Worm (Caenorhabditis elegans) whole organism, late embryonic: Measurements from ENCODE around the gene K08D8.12.

Source experiments
- C38D4.7 ChIP-seq: fragments of 200-800 bp; sonication (Bioruptor generic); optimal IDR thresholded peaks from 2 replicates; lab custom pipeline; 2018; ENCODE audit warnings: mild to moderate bottlenecking, missing genetic modification characterization, moderate library complexity, missing compliant biosample characterization
- F13H6.1 ChIP-seq: sonication (generic microtip); optimal IDR thresholded peaks from 2 replicates; lab custom pipeline; 2016; ENCODE audit warnings: missing genetic modification characterization, missing compliant biosample characterization
- K02D7.2 ChIP-seq: sonication (generic microtip); optimal IDR thresholded peaks from 2 replicates; lab custom pipeline; 2017; ENCODE audit warnings: mild to moderate bottlenecking, missing genetic modification characterization, missing compliant biosample characterization
- K09A11.1 ChIP-seq: sonication (generic microtip); optimal IDR thresholded peaks from 2 replicates; lab custom pipeline; 2017; ENCODE audit warnings: antibody characterized with exemption, mild to moderate bottlenecking, missing genetic modification characterization, missing compliant biosample characterization; ENCODE audit not compliant: insufficient read depth
- T23F11.4 ChIP-seq: fragments of 200-800 bp; sonication (Bioruptor generic); optimal IDR thresholded peaks from 2 replicates; lab custom pipeline; 2018; ENCODE audit warnings: mild to moderate bottlenecking, missing genetic modification characterization, missing compliant biosample characterization
- Y22D7AL.16 ChIP-seq: sonication (generic microtip); optimal IDR thresholded peaks from 2 replicates; lab custom pipeline; 2016; ENCODE audit warnings: missing genetic modification characterization, missing compliant biosample characterization
- ahr-1 ChIP-seq: sonication (generic microtip); optimal IDR thresholded peaks from 2 replicates; lab custom pipeline; 2016; ENCODE audit warnings: missing genetic modification characterization, missing compliant biosample characterization
- ama-1 ChIP-seq: fragments of 150-350 bp; optimal IDR thresholded peaks from 2 replicates; lab custom pipeline; 2014
- ceh-14 ChIP-seq: sonication (generic microtip); optimal IDR thresholded peaks from 2 replicates; lab custom pipeline; 2016; ENCODE audit warnings: missing genotype, missing genetic modification characterization, missing compliant biosample characterization
- ceh-18 ChIP-seq: sonication (generic microtip); optimal IDR thresholded peaks from 2 replicates; lab custom pipeline; 2016; ENCODE audit warnings: missing genetic modification characterization, missing compliant biosample characterization
- ceh-24 ChIP-seq: sonication (generic microtip); optimal IDR thresholded peaks from 2 replicates; lab custom pipeline; 2016; ENCODE audit warnings: mild to moderate bottlenecking, missing genetic modification characterization, missing compliant biosample characterization
- ceh-30 ChIP-seq: fragments of 150-350 bp; optimal IDR thresholded peaks from 2 replicates; lab custom pipeline; 2014; ENCODE audit warnings: missing biosample characterization, missing genetic modification characterization
- ceh-31 ChIP-seq: sonication (generic microtip); optimal IDR thresholded peaks from 2 replicates; lab custom pipeline; 2016; ENCODE audit warnings: missing genetic modification characterization, missing compliant biosample characterization
- ceh-48 ChIP-seq: sonication (generic microtip); optimal IDR thresholded peaks from 2 replicates; lab custom pipeline; 2016; ENCODE audit warnings: missing genetic modification characterization, inconsistent platforms, missing compliant biosample characterization
- ceh-6 ChIP-seq: fragments of 200-800 bp; sonication (Bioruptor generic); optimal IDR thresholded peaks from 2 replicates; lab custom pipeline; 2018; ENCODE audit warnings: mild to moderate bottlenecking, missing genetic modification characterization, missing compliant biosample characterization
- ceh-9 ChIP-seq: sonication (generic microtip); optimal IDR thresholded peaks from 2 replicates; lab custom pipeline; 2016; ENCODE audit warnings: mild to moderate bottlenecking, missing genetic modification characterization, inconsistent platforms, missing compliant biosample characterization
- dmd-4 ChIP-seq: sonication (generic microtip); optimal IDR thresholded peaks from 2 replicates; lab custom pipeline; 2016; ENCODE audit warnings: borderline replicate concordance, missing genetic modification characterization, missing compliant biosample characterization
- dve-1 ChIP-seq: sonication (generic microtip); optimal IDR thresholded peaks from 2 replicates; lab custom pipeline; 2017; ENCODE audit warnings: antibody characterized with exemption, mild to moderate bottlenecking, missing genetic modification characterization, missing compliant biosample characterization
- elt-2 ChIP-seq: sonication (generic microtip); optimal IDR thresholded peaks from 2 replicates; lab custom pipeline; 2016; ENCODE audit warnings: missing genetic modification reagents, missing genetic modification characterization, missing compliant biosample characterization
- ets-4 ChIP-seq: sonication (generic microtip); optimal IDR thresholded peaks from 2 replicates; lab custom pipeline; 2016; ENCODE audit warnings: missing genetic modification characterization, missing compliant biosample characterization
- eyg-1 ChIP-seq: sonication (generic microtip); optimal IDR thresholded peaks from 2 replicates; lab custom pipeline; 2016; ENCODE audit warnings: missing genotype, missing genetic modification characterization, missing compliant biosample characterization
- fax-1 ChIP-seq: sonication (generic microtip); optimal IDR thresholded peaks from 2 replicates; lab custom pipeline; 2016; ENCODE audit warnings: missing genotype, missing genetic modification characterization, missing compliant biosample characterization
- fkh-10 ChIP-seq: fragments of 150-350 bp; optimal IDR thresholded peaks from 2 replicates; lab custom pipeline; 2014; ENCODE audit warnings: missing biosample characterization, missing genetic modification reagents, missing genetic modification characterization
- fkh-6 ChIP-seq: sonication (generic microtip); optimal IDR thresholded peaks from 2 replicates; lab custom pipeline; 2016; ENCODE audit warnings: missing genetic modification characterization, missing compliant biosample characterization
- hlh-8 ChIP-seq: sonication (generic microtip); optimal IDR thresholded peaks from 2 replicates; lab custom pipeline; 2016; ENCODE audit warnings: missing genotype, missing genetic modification characterization, missing compliant biosample characterization
- lin-11 ChIP-seq: fragments of 200-800 bp; sonication (Bioruptor generic); optimal IDR thresholded peaks from 2 replicates; lab custom pipeline; 2018; ENCODE audit warnings: mild to moderate bottlenecking, missing genetic modification characterization, missing compliant biosample characterization
- madf-2 ChIP-seq: sonication (generic microtip); optimal IDR thresholded peaks from 2 replicates; lab custom pipeline; 2017; ENCODE audit warnings: missing genetic modification characterization, missing compliant biosample characterization
- mec-3 ChIP-seq: sonication (generic microtip); optimal IDR thresholded peaks from 2 replicates; lab custom pipeline; 2016; ENCODE audit warnings: borderline replicate concordance, missing genetic modification characterization, missing compliant biosample characterization
- nfya-1 ChIP-seq: sonication (generic microtip); optimal IDR thresholded peaks from 2 replicates; lab custom pipeline; 2017; ENCODE audit warnings: missing genetic modification characterization, mild to moderate bottlenecking, missing compliant biosample characterization, antibody characterized with exemption, moderate library complexity
- nhr-11 ChIP-seq: fragments of 150-350 bp; optimal IDR thresholded peaks from 2 replicates; lab custom pipeline; 2014; ENCODE audit warnings: missing biosample characterization, missing genetic modification characterization
- nhr-232 ChIP-seq: sonication (generic microtip); optimal IDR thresholded peaks from 2 replicates; lab custom pipeline; 2016; ENCODE audit warnings: missing genetic modification characterization, missing compliant biosample characterization
- npax-4 ChIP-seq: sonication (generic microtip); optimal IDR thresholded peaks from 2 replicates; lab custom pipeline; 2016; ENCODE audit warnings: missing genetic modification characterization, missing compliant biosample characterization
- pag-3 ChIP-seq: sonication (generic microtip); optimal IDR thresholded peaks from 2 replicates; lab custom pipeline; 2016; ENCODE audit warnings: missing compliant biosample characterization, missing genetic modification characterization, borderline replicate concordance
- pha-2 ChIP-seq: sonication (generic microtip); optimal IDR thresholded peaks from 2 replicates; lab custom pipeline; 2017; ENCODE audit warnings: mild to moderate bottlenecking, missing genetic modification characterization, missing compliant biosample characterization
- pha-4 ChIP-seq: fragments of 150-350 bp; optimal IDR thresholded peaks from 2 replicates; lab custom pipeline; 2018; ENCODE audit warnings: missing biosample characterization, missing genetic modification reagents, missing genetic modification characterization
- pqm-1 ChIP-seq: sonication (generic microtip); optimal IDR thresholded peaks from 2 replicates; lab custom pipeline; 2016; ENCODE audit warnings: missing genetic modification characterization, missing compliant biosample characterization
- pros-1 ChIP-seq: fragments of 150-350 bp; optimal IDR thresholded peaks from 2 replicates; lab custom pipeline; 2014; ENCODE audit warnings: missing biosample characterization, missing genetic modification reagents, missing genetic modification characterization
- sox-2 ChIP-seq: fragments of 200-800 bp; sonication (Bioruptor generic); IDR thresholded peaks from 2 replicates; pipeline ENCODE4 v1.3.6; 2022; ENCODE audit warnings: missing genetic modification reagents, missing genetic modification characterization, missing compliant biosample characterization
- sox-4 ChIP-seq: sonication (generic microtip); optimal IDR thresholded peaks from 2 replicates; lab custom pipeline; 2017; ENCODE audit warnings: mild to moderate bottlenecking, missing genetic modification characterization, inconsistent platforms, missing compliant biosample characterization
- tbx-2 ChIP-seq: sonication (generic microtip); optimal IDR thresholded peaks from 2 replicates; lab custom pipeline; 2016; ENCODE audit warnings: missing genetic modification characterization, missing compliant biosample characterization
- tbx-7 ChIP-seq: sonication (generic microtip); optimal IDR thresholded peaks from 2 replicates; lab custom pipeline; 2016; ENCODE audit warnings: missing genotype, missing genetic modification characterization, missing compliant biosample characterization
- ttx-3 ChIP-seq: sonication (generic microtip); optimal IDR thresholded peaks from 2 replicates; lab custom pipeline; 2016; ENCODE audit warnings: missing genetic modification reagents, missing genetic modification characterization, missing compliant biosample characterization
- unc-3 ChIP-seq, 2 experiments: fragments of 200-800 bp in 1 of 2; sonication (Bioruptor generic) in 1 of 2; sonication (generic microtip) in 1 of 2; conservative IDR thresholded peaks in 1 of 2; optimal IDR thresholded peaks in 1 of 2; 2 replicates each; pipeline versions ENCODE4 v1.3.6 to Lab custom; 2016 to 2022; ENCODE audit warnings: missing compliant biosample characterization in 2 of 2, missing genetic modification characterization in 2 of 2, missing genetic modification reagents in 1 of 2
- unc-42 ChIP-seq: sonication (generic microtip); optimal IDR thresholded peaks from 2 replicates; lab custom pipeline; 2016; ENCODE audit warnings: missing genotype, missing genetic modification characterization, missing compliant biosample characterization
- unc-55 ChIP-seq: sonication (generic microtip); optimal IDR thresholded peaks from 2 replicates; lab custom pipeline; 2017; ENCODE audit warnings: missing biosample characterization, missing genetic modification reagents, missing genetic modification characterization
- zip-5 ChIP-seq: sonication (generic microtip); optimal IDR thresholded peaks from 2 replicates; lab custom pipeline; 2016; ENCODE audit warnings: missing genetic modification characterization, missing compliant biosample characterization
- ztf-16 ChIP-seq: sonication (generic microtip); optimal IDR thresholded peaks from 2 replicates; lab custom pipeline; 2017; ENCODE audit warnings: missing genetic modification characterization, missing compliant biosample characterization

The K08D8.12 gene

DNA sequence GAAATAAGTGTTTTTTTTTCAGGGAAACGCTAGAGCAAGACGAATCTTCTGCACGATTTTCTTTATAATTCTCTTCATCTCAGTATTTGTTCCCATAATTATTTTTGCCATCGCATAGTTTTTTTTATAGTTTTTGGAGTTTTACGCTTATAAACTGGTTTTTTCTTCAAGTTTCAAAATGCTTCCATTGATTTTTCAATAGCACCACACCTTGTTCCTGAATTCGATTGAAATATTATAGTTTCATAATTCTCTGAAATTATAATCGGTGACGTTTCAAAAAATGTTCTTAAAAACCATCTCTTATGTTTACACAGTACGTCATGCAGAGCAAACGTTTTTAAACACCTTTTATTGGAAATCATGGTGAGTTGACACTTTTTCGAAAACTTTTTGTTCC is at the start of gene K08D8.12:
K08D8.12 (plus strand) TSS at position 301 of the 400 bp plus-strand sequence.
- TF ChIP-seq ceh-30 (tag; lab: Kevin White, UChicago) = no peak
- TF ChIP-seq madf-2 (tag; lab: Kevin White, UChicago) = no peak
- TF ChIP-seq elt-2 (tag; lab: Kevin White, UChicago) = no peak
- TF ChIP-seq F13H6.1 (tag; lab: Kevin White, UChicago) = no peak
- TF ChIP-seq unc-55 (GFP tag; lab: Kevin White, UChicago) = no peak
- TF ChIP-seq dve-1 (tag; lab: Kevin White, UChicago) = no peak

DNA sequence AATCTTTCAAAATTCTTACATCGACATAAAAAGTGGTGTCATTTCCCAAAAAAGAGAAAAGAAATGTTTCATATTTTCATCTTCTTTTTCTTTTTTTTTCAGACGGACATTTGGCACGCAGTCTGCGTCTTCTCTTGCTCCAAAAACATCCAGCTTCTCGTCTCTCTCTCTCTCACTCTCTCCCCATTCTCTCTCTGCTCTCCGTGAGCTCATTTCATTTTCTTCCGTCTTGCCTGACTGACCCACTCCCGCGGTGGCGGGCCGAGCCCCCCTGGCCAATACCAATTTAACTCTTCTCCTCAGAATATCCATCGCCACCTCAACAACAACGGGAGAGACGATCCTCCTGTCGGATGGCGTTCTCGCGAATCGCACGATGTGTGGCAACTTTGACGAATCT is 47.7 kb upstream of the K08D8.12 start, which contains the start of gene txt-19:
txt-19 (plus strand) TSS at position 304 of the 400 bp plus-strand sequence.
- no peak for TF ChIP-seq ttx-3 (tag; lab: Kevin White, UChicago)
- TF ChIP-seq eyg-1 = no peak
- no peak for TF ChIP-seq K09A11.1 (tag; lab: Kevin White, UChicago)
- TF ChIP-seq ceh-14 (tag; lab: Kevin White, UChicago) = peak; percentile 53
- no peak for TF ChIP-seq T23F11.4 (GFP tag; lab: Kevin White, UChicago)
- no peak for TF ChIP-seq madf-2 (tag; lab: Kevin White, UChicago)
- TF ChIP-seq sox-4 (tag; lab: Kevin White, UChicago) = no peak
- no peak for TF ChIP-seq dve-1 (tag; lab: Kevin White, UChicago)
- no peak for TF ChIP-seq pqm-1 (tag; lab: Kevin White, UChicago)
- peak; percentile 13 for TF ChIP-seq fax-1 (tag; lab: Kevin White, UChicago)
- TF ChIP-seq fkh-6 = no peak
- TF ChIP-seq pha-4 = no peak
- no peak for TF ChIP-seq K02D7.2 (tag; lab: Kevin White, UChicago)
- TF ChIP-seq mec-3 = no peak
- no peak for TF ChIP-seq fkh-10
- TF ChIP-seq F13H6.1 (tag; lab: Kevin White, UChicago) = no peak
- no peak for TF ChIP-seq ceh-24 (tag; lab: Kevin White, UChicago)
- TF ChIP-seq ceh-18 = peak; percentile 35
- TF ChIP-seq ahr-1 (tag; lab: Kevin White, UChicago) = no peak
- no peak for TF ChIP-seq ceh-9 (tag; lab: Kevin White, UChicago)
- TF ChIP-seq tbx-2 = peak; percentile 11
- TF ChIP-seq ceh-30 (tag; lab: Kevin White, UChicago) = no peak
- TF ChIP-seq C38D4.7 (GFP tag; lab: Kevin White, UChicago) = no peak
- TF ChIP-seq nhr-232 (tag; lab: Kevin White, UChicago) = no peak
- TF ChIP-seq lin-11 (tag; lab: Kevin White, UChicago) = no peak
- no peak for TF ChIP-seq ets-4 (tag; lab: Kevin White, UChicago)
- no peak for TF ChIP-seq ceh-48 (tag; lab: Kevin White, UChicago)
- TF ChIP-seq dmd-4 (tag; lab: Kevin White, UChicago) = no peak
- TF ChIP-seq unc-42 (tag; lab: Kevin White, UChicago) = peak; percentile 27
- TF ChIP-seq ceh-6 (GFP tag; lab: Kevin White, UChicago) = no peak
- TF ChIP-seq hlh-8 (tag; lab: Kevin White, UChicago) = no peak
- peak; percentile 9 for TF ChIP-seq nfya-1 (tag; lab: Kevin White, UChicago)
- TF ChIP-seq ztf-16 = no peak
- TF ChIP-seq pros-1 (tag; lab: Kevin White, UChicago) = no peak
- no peak for TF ChIP-seq pag-3 (tag; lab: Kevin White, UChicago)
- TF ChIP-seq nhr-11 (tag; lab: Kevin White, UChicago) = no peak
- no peak for TF ChIP-seq pha-2
- TF ChIP-seq zip-5 (tag; lab: Kevin White, UChicago) = no peak
- TF ChIP-seq Y22D7AL.16 (tag; lab: Kevin White, UChicago) = no peak
- peak; percentile 42 for TF ChIP-seq ceh-31 (tag; lab: Kevin White, UChicago)
- no peak for TF ChIP-seq ama-1
- TF ChIP-seq sox-2 = no peak
- no peak for TF ChIP-seq unc-3 (GFP tag; conservative IDR thresholded peaks at IDR 0.05; lab: Robert Waterston, UW)
- TF ChIP-seq unc-3 (tag; optimal IDR thresholded peaks at IDR 0.05; lab: Kevin White, UChicago) = no peak
- no peak for TF ChIP-seq tbx-7 (tag; lab: Kevin White, UChicago)
- no peak for TF ChIP-seq npax-4
